Fruit fly (Drosophila melanogaster): ENCODE measurements around the gene CG13284.

Gene CG13284

dm6 chr2L:16815989-16816749 is 32.3 kb downstream of the CG13284 start, which contains the start of gene mdy (continued):
- peak; percentile 50; the same call in 1 of the 2 replicates for TF ChIP-seq CG3847 (GFP tag; IDR thresholded peaks at IDR 0.05)
- no peak for TF ChIP-seq CG12219 (GFP tag; optimal IDR thresholded peaks at IDR 0.05)
- peak; percentile 92 for TF ChIP-seq E2f2 (GFP tag; IDR thresholded peaks at IDR 0.05)
- peak; percentile 26; the same call in 1 of the 3 replicates for TF ChIP-seq CG14050 (GFP tag; IDR thresholded peaks at IDR 0.05)
- no peak for TF ChIP-seq ro (GFP tag; IDR thresholded peaks at IDR 0.05)
- peak; percentile 19 for TF ChIP-seq tx (GFP tag; optimal IDR thresholded peaks at IDR 0.05)
- TF ChIP-seq CG14667 (GFP tag; IDR thresholded peaks at IDR 0.05) = no peak; the same call in 1 of the 2 replicates
- TF ChIP-seq nom (GFP tag; optimal IDR thresholded peaks at IDR 0.05) = no peak
- peak; percentile 68 for TF ChIP-seq CG2712 (tag; optimal IDR thresholded peaks at IDR 0.05)
- TF ChIP-seq lab (GFP tag; optimal IDR thresholded peaks at IDR 0.05) = peak; percentile 44
- peak; percentile 48 for TF ChIP-seq CG17829 (tag; optimal IDR thresholded peaks at IDR 0.05)
- TF ChIP-seq trem (tag; optimal IDR thresholded peaks at IDR 0.05) = peak; percentile 23
- peak; percentile 45 for TF ChIP-seq Ets97D (GFP tag; optimal IDR thresholded peaks at IDR 0.05)
- peak; percentile 63 for TF ChIP-seq Sry-δ (GFP tag; optimal IDR thresholded peaks at IDR 0.05)
- TF ChIP-seq Hsf (GFP tag; optimal IDR thresholded peaks at IDR 0.05) = peak; percentile 69
- TF ChIP-seq ato (GFP tag; IDR thresholded peaks at IDR 0.05; ENCODE audit: partially characterized antibody) = no peak
- peak; percentile 72 for TF ChIP-seq CG1603 (tag; optimal IDR thresholded peaks at IDR 0.05)
- TF ChIP-seq Taf1 (GFP tag; IDR thresholded peaks at IDR 0.05) = no peak
- TF ChIP-seq sug (tag; optimal IDR thresholded peaks at IDR 0.05) = peak; percentile 29
- TF ChIP-seq CG1647 (GFP tag; optimal IDR thresholded peaks at IDR 0.05) = peak; percentile 43
- TF ChIP-seq tin (GFP tag; optimal IDR thresholded peaks at IDR 0.05) = peak; percentile 50
- no peak for TF ChIP-seq abd-A (tag; optimal IDR thresholded peaks at IDR 0.05)
- no peak for TF ChIP-seq Dfd (GFP tag; optimal IDR thresholded peaks at IDR 0.05)
- TF ChIP-seq Dad (GFP tag; optimal IDR thresholded peaks at IDR 0.05) = no peak
- peak; percentile 26; the same call in 1 of the 3 replicates for TF ChIP-seq Optix (GFP tag; IDR thresholded peaks at IDR 0.05)
- peak; percentile 21; the same call in 1 of the 2 replicates for TF ChIP-seq Bgb (GFP tag; IDR thresholded peaks at IDR 0.05; ENCODE audit: partially characterized antibody)
- TF ChIP-seq CG4854 (GFP tag; optimal IDR thresholded peaks at IDR 0.05) = no peak
- no peak for TF ChIP-seq so (GFP tag; IDR thresholded peaks at IDR 0.05)
- peak; percentile 68 for TF ChIP-seq CG18262 (tag; optimal IDR thresholded peaks at IDR 0.05)
- no peak for TF ChIP-seq CG17568 (GFP tag; optimal IDR thresholded peaks at IDR 0.05)
- TF ChIP-seq CG8765 (GFP tag; IDR thresholded peaks at IDR 0.05) = peak; percentile 33; the same call in 1 of the 2 replicates
- peak; percentile 26 for TF ChIP-seq chn (GFP tag; optimal IDR thresholded peaks at IDR 0.05)
- no peak for TF ChIP-seq grn (GFP tag; optimal IDR thresholded peaks at IDR 0.05)
- TF ChIP-seq CG7839 (tag; optimal IDR thresholded peaks at IDR 0.05) = peak; percentile 44
- peak; percentile 65 for TF ChIP-seq Max (GFP tag; optimal IDR thresholded peaks at IDR 0.05)
- 0 out of 3 replicates have a peak, but pooled peaks have one; percentile 33 for TF ChIP-seq vnd (GFP tag; IDR thresholded peaks at IDR 0.05; ENCODE audit: partially characterized antibody)
- TF ChIP-seq CG13424 (tag; optimal IDR thresholded peaks at IDR 0.05) = peak; percentile 65
- peak; percentile 19 for TF ChIP-seq CG9817 (tag; optimal IDR thresholded peaks at IDR 0.05)
- TF ChIP-seq Meics (GFP tag; optimal IDR thresholded peaks at IDR 0.05) = peak; percentile 26
- peak; percentile 52 for TF ChIP-seq onecut (GFP tag; IDR thresholded peaks at IDR 0.05)
- TF ChIP-seq CG13123 (GFP tag; optimal IDR thresholded peaks at IDR 0.05) = peak; percentile 13
- no peak for TF ChIP-seq CG6654 (GFP tag; optimal IDR thresholded peaks at IDR 0.05)
- TF ChIP-seq D (optimal IDR thresholded peaks at IDR 0.05) = no peak
- TF ChIP-seq D (GFP tag; optimal IDR thresholded peaks at IDR 0.05) = peak; percentile 52
- TF ChIP-seq CG1529 (GFP tag; optimal IDR thresholded peaks at IDR 0.05) = no peak
- no peak for TF ChIP-seq CG4404 (GFP tag; IDR thresholded peaks at IDR 0.05)
- no peak for TF ChIP-seq CG8089 (GFP tag; optimal IDR thresholded peaks at IDR 0.05)
- TF ChIP-seq CG16815 (GFP tag; optimal IDR thresholded peaks at IDR 0.05) = no peak
- peak; percentile 52 for TF ChIP-seq CG8388 (GFP tag; optimal IDR thresholded peaks at IDR 0.05)
- peak; percentile 99 for TF ChIP-seq CTCF (GFP tag; optimal IDR thresholded peaks at IDR 0.05)
